Worm (Caenorhabditis elegans): ENCODE data around the gene Y105C5A.1273.

ce11 chrIV:15750014-15750776 lies 40.8 kb upstream of the Y105C5A.1273 start:
- TF ChIP-seq nhr-28 (tag; optimal IDR thresholded peaks at IDR 0.05) (no peak), nhr-12 (tag; optimal IDR thresholded peaks at IDR 0.05) (no peak), nhr-11 (tag; optimal IDR thresholded peaks at IDR 0.05) (no peak), lir-3 (tag; optimal IDR thresholded peaks at IDR 0.05; ENCODE audit: poor library complexity) (no peak), nhr-77 (tag; optimal IDR thresholded peaks at IDR 0.05) (no peak), F16B12.6 (tag; optimal IDR thresholded peaks at IDR 0.05) (no peak), jun-1 (tag; optimal IDR thresholded peaks at IDR 0.05) (no peak), unc-98 (GFP tag; IDR thresholded peaks at IDR 0.05) (no peak)
